Worm (Caenorhabditis elegans) whole organism, early embryonic: ENCODE measurements around the gene atf-4.

Experiments used
- ama-1 ChIP-seq: fragments of 150-350 bp; optimal IDR thresholded peaks from 2 replicates; lab custom pipeline; 2014
- ceh-13 ChIP-seq: fragments of 200-800 bp; sonication (Bioruptor generic); optimal IDR thresholded peaks from 2 replicates; lab custom pipeline; 2018; ENCODE audit warnings: mild to moderate bottlenecking, missing genetic modification characterization, missing compliant biosample characterization
- ceh-36 ChIP-seq: sonication (generic microtip); optimal IDR thresholded peaks from 2 replicates; lab custom pipeline; 2016; ENCODE audit warnings: missing genetic modification characterization, inconsistent platforms, missing compliant biosample characterization
- flt-1 ChIP-seq: fragments of 200-800 bp; sonication (Bioruptor generic); IDR thresholded peaks from 2 replicates; pipeline ENCODE4 v1.3.6; 2022; ENCODE audit warnings: missing genetic modification characterization, missing compliant biosample characterization
- hmg-4 ChIP-seq: fragments of 200-800 bp; sonication (Bioruptor generic); optimal IDR thresholded peaks from 2 replicates; lab custom pipeline; 2018; ENCODE audit warnings: mild to moderate bottlenecking, missing genetic modification characterization, missing compliant biosample characterization
- hnd-1 ChIP-seq: sonication (generic microtip); optimal IDR thresholded peaks from 2 replicates; lab custom pipeline; 2016; ENCODE audit warnings: missing genetic modification characterization, missing compliant biosample characterization

ce11 chrX:14831531-14831930 lies 20.9 kb upstream of the atf-4 start, which contains the start of gene dpf-2:
- TF ChIP-seq flt-1 (GFP tag; lab: Robert Waterston, UW) (no peak), ceh-36 (tag; lab: Kevin White, UChicago) (no peak), hmg-4 (GFP tag; lab: Kevin White, UChicago) (no peak), ama-1 (lab: Kevin White, UChicago) (no peak), ceh-13 (GFP tag; lab: Kevin White, UChicago) (no peak), hnd-1 (tag; lab: Kevin White, UChicago) (no peak)
